Worm (Caenorhabditis elegans): Measurements from ENCODE around the gene srx-115.

Gene srx-115

DNA sequence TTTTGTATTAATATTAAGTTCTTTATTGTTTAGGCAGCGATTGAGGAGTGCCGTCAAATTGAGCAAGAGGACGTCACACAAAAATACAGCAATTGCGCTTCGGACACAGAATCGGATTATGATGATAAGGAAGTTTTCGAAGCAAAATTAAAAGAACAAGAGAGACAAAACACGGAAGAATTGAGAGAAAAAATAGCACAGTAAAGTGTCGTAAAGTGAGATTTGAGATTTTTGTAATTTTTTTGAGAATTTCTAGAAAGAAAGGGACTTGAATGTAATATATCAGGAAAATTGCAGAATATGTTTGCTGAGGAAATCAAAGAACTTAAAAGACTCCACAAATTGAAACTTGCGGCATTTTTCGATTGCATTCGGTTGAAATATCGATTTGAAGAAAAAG is 17.0 kb upstream of the srx-115 start, which contains the start of gene B0507.4:
Gene B0507.4 (plus strand): TSS at position 301 of the 400 bp plus-strand sequence.
- TF ChIP-seq Y105C5A.15 (GFP tag; IDR thresholded peaks at IDR 0.05): no peak
- TF ChIP-seq vab-7 (GFP tag; IDR thresholded peaks at IDR 0.05): no peak
- no peak for TF ChIP-seq pqm-1 (tag; optimal IDR thresholded peaks at IDR 0.05)
- TF ChIP-seq arid-1 (GFP tag; conservative IDR thresholded peaks at IDR 0.05): no peak
- TF ChIP-seq ceh-32 (tag; optimal IDR thresholded peaks at IDR 0.05; ENCODE audit: poor library complexity): no peak
- no peak for TF ChIP-seq ceh-28 (tag; optimal IDR thresholded peaks at IDR 0.05)
- TF ChIP-seq D1046.2 (GFP tag; IDR thresholded peaks at IDR 0.05): no peak
- no peak for TF ChIP-seq lin-13 (GFP tag; optimal IDR thresholded peaks at IDR 0.05)
- no peak for TF ChIP-seq T26A8.4 (GFP tag; IDR thresholded peaks at IDR 0.05)
- no peak for TF ChIP-seq lin-1 (GFP tag; IDR thresholded peaks at IDR 0.05)
- no peak for TF ChIP-seq Y48G9A.11 (GFP tag; IDR thresholded peaks at IDR 0.05)
- TF ChIP-seq lin-39 (tag; optimal IDR thresholded peaks at IDR 0.05): no peak
- no peak for TF ChIP-seq nhr-28 (tag; optimal IDR thresholded peaks at IDR 0.05)
- TF ChIP-seq fos-1 (tag; optimal IDR thresholded peaks at IDR 0.05): no peak
- TF ChIP-seq unc-130 (GFP tag; optimal IDR thresholded peaks at IDR 0.05): no peak
- no peak for TF ChIP-seq fkh-10 (GFP tag; optimal IDR thresholded peaks at IDR 0.05)

DNA sequence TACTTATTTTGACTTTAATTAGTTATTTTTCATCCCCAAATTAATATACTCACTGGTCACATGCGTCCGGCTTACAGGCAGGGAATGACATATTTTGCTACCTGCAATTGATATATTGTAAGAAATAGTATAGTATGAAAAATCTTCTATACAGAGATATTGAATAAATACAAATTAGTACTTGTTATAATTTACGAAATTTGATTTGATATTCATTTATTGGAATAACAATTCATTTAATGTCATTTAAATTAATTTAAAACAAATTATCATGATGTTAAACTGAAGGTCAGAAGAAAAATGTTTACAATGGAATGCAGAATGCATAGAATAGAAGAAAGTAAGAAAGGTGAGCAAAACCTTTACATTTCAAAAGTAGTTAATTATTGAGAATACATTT is 13.1 kb upstream of the srx-115 start, which contains the start of gene B0507.7:
Gene B0507.7 (minus strand): TSS at position 101 of the 400 bp plus-strand sequence.
- TF ChIP-seq aly-2 (tag; optimal IDR thresholded peaks at IDR 0.05): no peak
- no peak for TF ChIP-seq lin-15B (tag; optimal IDR thresholded peaks at IDR 0.05)
- no peak for TF ChIP-seq saeg-2 (GFP tag; IDR thresholded peaks at IDR 0.05)
- no peak for TF ChIP-seq nhr-111 (GFP tag; optimal IDR thresholded peaks at IDR 0.05)
- no peak for TF ChIP-seq daf-19 (GFP tag; conservative IDR thresholded peaks at IDR 0.05)
- no peak for TF ChIP-seq Y5F2A.4 (GFP tag; optimal IDR thresholded peaks at IDR 0.05)
- TF ChIP-seq unc-62 (GFP tag; optimal IDR thresholded peaks at IDR 0.05 in 1 of 2): no peak
- no peak for TF ChIP-seq unc-62 (tag; optimal IDR thresholded peaks at IDR 0.05)
- TF ChIP-seq hlh-30 (tag; optimal IDR thresholded peaks at IDR 0.05; ENCODE audit: insufficient read depth): no peak
- TF ChIP-seq dmd-8 (GFP tag; IDR thresholded peaks at IDR 0.05): no peak
- no peak for TF ChIP-seq mxl-3 (GFP tag; optimal IDR thresholded peaks at IDR 0.05)
- TF ChIP-seq dpl-1 (GFP tag; optimal IDR thresholded peaks at IDR 0.05): no peak

DNA sequence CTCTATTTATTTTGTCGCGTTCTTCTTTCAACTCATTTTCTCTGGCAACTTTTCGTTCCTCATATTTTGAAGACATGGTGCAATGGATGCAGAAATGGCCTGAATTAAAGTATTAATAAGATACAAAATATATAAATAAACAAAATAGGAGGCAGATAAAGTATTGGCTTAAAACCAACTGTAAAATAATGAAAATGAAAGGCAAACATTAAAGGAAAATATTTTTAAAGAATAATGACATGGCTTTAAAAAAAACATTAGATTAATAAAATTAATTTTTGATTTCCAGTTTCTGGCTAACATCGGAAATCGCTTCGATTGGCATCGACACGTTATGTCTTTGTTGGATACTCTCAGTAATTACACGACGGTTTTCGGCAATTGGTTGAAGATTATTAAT is 11.3 kb upstream of the srx-115 start, which contains the start of gene ddn-1:
Gene ddn-1 (minus strand): TSS at position 101 of the 400 bp plus-strand sequence.
- TF ChIP-seq daf-8 (GFP tag; IDR thresholded peaks at IDR 0.05) (no peak), ZK546.5 (tag; optimal IDR thresholded peaks at IDR 0.05) (no peak), F49E8.2 (tag; optimal IDR thresholded peaks at IDR 0.05; ENCODE audit: borderline replicate concordance) (no peak), mxl-3 (GFP tag; optimal IDR thresholded peaks at IDR 0.05) (no peak), pqm-1 (tag; optimal IDR thresholded peaks at IDR 0.05) (no peak), hlh-11 (tag; optimal IDR thresholded peaks at IDR 0.05) (no peak), dpl-1 (GFP tag; optimal IDR thresholded peaks at IDR 0.05) (no peak), ceh-62 (tag; optimal IDR thresholded peaks at IDR 0.05) (no peak), zfp-3 (GFP tag; conservative IDR thresholded peaks at IDR 0.05) (no peak), lin-39 (tag; optimal IDR thresholded peaks at IDR 0.05) (no peak), mdt-29 (GFP tag; IDR thresholded peaks at IDR 0.05) (no peak), mxl-2 (GFP tag; conservative IDR thresholded peaks at IDR 0.05) (no peak), nhr-102 (tag; optimal IDR thresholded peaks at IDR 0.05) (no peak)

DNA sequence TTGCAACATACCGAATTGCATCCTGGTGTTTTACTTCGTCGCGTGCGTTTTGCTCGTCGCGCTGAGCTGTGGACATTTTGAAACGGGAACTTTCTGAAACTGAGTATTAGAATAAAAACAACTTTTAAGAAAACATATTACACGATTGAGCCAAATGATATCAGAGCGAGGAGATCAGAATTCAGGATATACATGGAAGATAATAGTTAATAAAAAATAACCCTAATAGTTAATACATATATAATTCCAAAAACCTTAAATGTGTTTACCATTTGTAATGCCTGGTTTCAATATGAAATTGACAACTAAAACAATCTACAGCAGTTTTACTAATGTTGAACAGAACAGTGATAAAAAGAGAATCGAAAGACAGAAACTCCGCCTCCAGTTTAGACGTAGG is 8.8 kb upstream of the srx-115 start, which contains the start of gene B0507.8:
Gene B0507.8 (minus strand): TSS at position 101 of the 400 bp plus-strand sequence.
- no peak for TF ChIP-seq ces-1 (GFP tag; optimal IDR thresholded peaks at IDR 0.05)
- TF ChIP-seq unc-62 (GFP tag; optimal IDR thresholded peaks at IDR 0.05 in 1 of 2): no peak
- no peak for TF ChIP-seq unc-62 (tag; optimal IDR thresholded peaks at IDR 0.05)
